Worm (Caenorhabditis elegans) whole organism, early embryonic: ENCODE measurements around the gene F58F12.1.

Source experiments
- B0310.2 ChIP-seq: sonication (generic microtip); optimal IDR thresholded peaks from 2 replicates; lab custom pipeline; 2016; ENCODE audit warnings: mild to moderate bottlenecking, missing genetic modification characterization, missing compliant biosample characterization
- F13C5.2 ChIP-seq: sonication (generic microtip); optimal IDR thresholded peaks from 2 replicates; lab custom pipeline; 2017; ENCODE audit warnings: mild to moderate bottlenecking, missing genetic modification characterization, inconsistent platforms, missing compliant biosample characterization
- aly-1 ChIP-seq: sonication (generic microtip); optimal IDR thresholded peaks from 2 replicates; lab custom pipeline; 2016; ENCODE audit warnings: missing genetic modification characterization, missing compliant biosample characterization
- ama-1 ChIP-seq: fragments of 150-350 bp; optimal IDR thresholded peaks from 2 replicates; lab custom pipeline; 2014
- ceh-13 ChIP-seq: fragments of 200-800 bp; sonication (Bioruptor generic); optimal IDR thresholded peaks from 2 replicates; lab custom pipeline; 2018; ENCODE audit warnings: mild to moderate bottlenecking, missing genetic modification characterization, missing compliant biosample characterization
- ceh-36 ChIP-seq: sonication (generic microtip); optimal IDR thresholded peaks from 2 replicates; lab custom pipeline; 2016; ENCODE audit warnings: missing genetic modification characterization, inconsistent platforms, missing compliant biosample characterization
- ets-7 ChIP-seq: sonication (generic microtip); optimal IDR thresholded peaks from 2 replicates; lab custom pipeline; 2016; ENCODE audit warnings: missing genotype, missing genetic modification characterization, missing compliant biosample characterization
- flt-1 ChIP-seq: fragments of 200-800 bp; sonication (Bioruptor generic); IDR thresholded peaks from 2 replicates; pipeline ENCODE4 v1.3.6; 2022; ENCODE audit warnings: missing genetic modification characterization, missing compliant biosample characterization
- hmbx-1 ChIP-seq: sonication (generic microtip); optimal IDR thresholded peaks from 2 replicates; lab custom pipeline; 2016; ENCODE audit warnings: mild to moderate bottlenecking, missing genetic modification characterization, missing compliant biosample characterization
- hmg-4 ChIP-seq: fragments of 200-800 bp; sonication (Bioruptor generic); optimal IDR thresholded peaks from 2 replicates; lab custom pipeline; 2018; ENCODE audit warnings: mild to moderate bottlenecking, missing genetic modification characterization, missing compliant biosample characterization
- hnd-1 ChIP-seq: sonication (generic microtip); optimal IDR thresholded peaks from 2 replicates; lab custom pipeline; 2016; ENCODE audit warnings: missing genetic modification characterization, missing compliant biosample characterization
- pes-1 ChIP-seq: fragments of 200-800 bp; sonication (Bioruptor generic); IDR thresholded peaks from 2 replicates; pipeline ENCODE4 v1.3.6; 2022; ENCODE audit warnings: missing genetic modification reagents, missing genetic modification characterization, missing compliant biosample characterization
- scrt-1 ChIP-seq: fragments of 200-800 bp; sonication (Bioruptor generic); IDR thresholded peaks from 2 replicates; pipeline ENCODE4 v1.3.6; 2022; ENCODE audit warnings: missing genetic modification characterization, missing compliant biosample characterization
- sea-1 ChIP-seq: fragments of 200-800 bp; sonication (Bioruptor generic); conservative IDR thresholded peaks from 2 replicates; pipeline ENCODE4 v1.3.6; 2022; ENCODE audit warnings: missing genetic modification characterization, missing compliant biosample characterization
- tbx-11 ChIP-seq: fragments of 200-800 bp; sonication (Bioruptor generic); IDR thresholded peaks from 2 replicates; pipeline ENCODE4 v1.3.6; 2022; ENCODE audit warnings: missing genetic modification characterization, missing compliant biosample characterization
- tbx-37 ChIP-seq: fragments of 200-800 bp; sonication (Bioruptor generic); conservative IDR thresholded peaks from 2 replicates; pipeline ENCODE4 v1.3.6; 2022; ENCODE audit warnings: missing genetic modification reagents, missing genetic modification characterization, missing compliant biosample characterization
- tra-4 ChIP-seq: sonication (generic microtip); optimal IDR thresholded peaks from 2 replicates; lab custom pipeline; 2017; ENCODE audit warnings: missing genetic modification characterization, missing compliant biosample characterization

Gene F58F12.1

DNA sequence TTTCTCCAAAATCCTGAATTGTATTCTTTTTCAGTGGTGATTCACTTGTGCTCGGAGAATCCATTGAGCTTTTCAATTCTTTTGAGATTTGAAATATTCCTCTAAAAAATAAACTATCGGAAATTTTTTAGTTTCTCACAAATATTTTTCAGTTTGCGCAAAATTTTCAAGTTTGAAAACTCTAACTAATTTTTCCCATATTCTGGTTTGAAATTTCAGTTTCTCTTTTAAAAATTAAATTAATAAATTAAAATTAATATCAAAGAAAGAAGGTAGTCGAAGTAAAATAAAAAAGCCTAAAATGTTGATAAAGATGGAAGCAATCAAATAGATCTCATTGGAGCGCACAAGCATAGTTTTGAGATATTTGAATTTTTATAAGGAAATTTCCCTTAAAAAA is 31.6 kb upstream of the F58F12.1 start, which contains the start of gene C32D5.10:
Gene C32D5.10 (minus strand): TSS at position 101 of the 400 bp plus-strand sequence.
- no peak for TF ChIP-seq tbx-37 (GFP tag; lab: Robert Waterston, UW)
- no peak for TF ChIP-seq scrt-1 (GFP tag; lab: Robert Waterston, UW)
- TF ChIP-seq tbx-11 (GFP tag; lab: Robert Waterston, UW) = no peak
- TF ChIP-seq hmg-4 = no peak
- no peak for TF ChIP-seq sea-1 (GFP tag; lab: Robert Waterston, UW)
- no peak for TF ChIP-seq ceh-36 (tag; lab: Kevin White, UChicago)
- TF ChIP-seq flt-1 = no peak
- no peak for TF ChIP-seq aly-1 (tag; lab: Kevin White, UChicago)
- no peak for TF ChIP-seq ets-7 (tag; lab: Kevin White, UChicago)
- no peak for TF ChIP-seq pes-1 (GFP tag; lab: Robert Waterston, UW)
- TF ChIP-seq hmbx-1 (tag; lab: Kevin White, UChicago) = no peak
- TF ChIP-seq ama-1 = no peak
- no peak for TF ChIP-seq B0310.2 (tag; lab: Kevin White, UChicago)
- no peak for TF ChIP-seq F13C5.2 (tag; lab: Kevin White, UChicago)
- TF ChIP-seq hnd-1 = no peak

- TF ChIP-seq B0310.2 (tag; lab: Kevin White, UChicago) (no peak), scrt-1 (GFP tag; lab: Robert Waterston, UW) (0 out of 2 replicates have a peak, but pooled peaks have one; percentile 11), hmg-4 (peak; percentile 28)
Measured at ce11 chrII:6355396-6356346, 27.8 kb upstream of the F58F12.1 start, which contains the start of gene C32D5.11. Gene C32D5.11 (minus strand): TSS chrII:6355446.

ce11 chrII:6358232-6358631 is 25.2 kb upstream of the F58F12.1 start:
- TF ChIP-seq hmbx-1 (tag; lab: Kevin White, UChicago) (no peak), tbx-11 (GFP tag; lab: Robert Waterston, UW) (no peak), ama-1 (no peak), pes-1 (GFP tag; lab: Robert Waterston, UW) (no peak), aly-1 (tag; lab: Kevin White, UChicago) (no peak), tbx-37 (GFP tag; lab: Robert Waterston, UW) (no peak), flt-1 (no peak)

DNA sequence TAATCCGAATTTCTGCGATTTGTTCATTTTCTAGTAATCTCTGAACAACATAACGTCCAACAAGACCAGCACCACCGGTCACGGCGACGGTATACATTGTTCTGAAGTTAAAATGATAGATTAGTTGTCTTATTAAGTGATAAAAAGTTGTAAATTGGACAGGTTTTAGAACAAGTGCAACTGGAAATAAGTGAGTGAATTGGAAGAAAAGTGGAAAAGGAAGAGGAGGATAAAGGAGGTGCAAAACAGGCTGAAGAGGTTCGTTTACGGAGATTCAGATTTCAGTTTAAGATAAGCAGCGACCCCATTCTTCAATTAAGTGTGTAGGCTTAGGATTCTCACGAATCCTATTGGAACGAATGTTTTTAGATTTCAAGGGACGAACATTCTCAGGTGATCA is 24.5 kb upstream of the F58F12.1 start, which contains the start of gene C32D5.12:
Gene C32D5.12 (minus strand): TSS at position 101 of the 400 bp plus-strand sequence.
- TF ChIP-seq F13C5.2 (tag; lab: Kevin White, UChicago) (no peak), scrt-1 (GFP tag; lab: Robert Waterston, UW) (no peak), ceh-13 (GFP tag; lab: Kevin White, UChicago) (no peak), ets-7 (tag; lab: Kevin White, UChicago) (no peak), ceh-36 (tag; lab: Kevin White, UChicago) (no peak), flt-1 (no peak), B0310.2 (tag; lab: Kevin White, UChicago) (no peak), hmg-4 (no peak), tbx-11 (GFP tag; lab: Robert Waterston, UW) (no peak), tra-4 (no peak), pes-1 (GFP tag; lab: Robert Waterston, UW) (no peak), ama-1 (no peak), sea-1 (GFP tag; lab: Robert Waterston, UW) (no peak), hmbx-1 (tag; lab: Kevin White, UChicago) (no peak)

ce11 chrII:6360822-6361221 is 22.6 kb upstream of the F58F12.1 start, which contains the start of gene K10B2.4:
Gene K10B2.4 (minus strand): TSS chrII:6360959.
- no peak for TF ChIP-seq aly-1 (tag; lab: Kevin White, UChicago)
- TF ChIP-seq hmbx-1 (tag; lab: Kevin White, UChicago) = no peak
- TF ChIP-seq ceh-36 (tag; lab: Kevin White, UChicago) = no peak
- TF ChIP-seq F13C5.2 (tag; lab: Kevin White, UChicago) = peak; percentile 1
- TF ChIP-seq sea-1 (GFP tag; lab: Robert Waterston, UW) = no peak
- no peak for TF ChIP-seq tra-4
- TF ChIP-seq pes-1 (GFP tag; lab: Robert Waterston, UW) = no peak
- TF ChIP-seq hnd-1 = no peak

DNA sequence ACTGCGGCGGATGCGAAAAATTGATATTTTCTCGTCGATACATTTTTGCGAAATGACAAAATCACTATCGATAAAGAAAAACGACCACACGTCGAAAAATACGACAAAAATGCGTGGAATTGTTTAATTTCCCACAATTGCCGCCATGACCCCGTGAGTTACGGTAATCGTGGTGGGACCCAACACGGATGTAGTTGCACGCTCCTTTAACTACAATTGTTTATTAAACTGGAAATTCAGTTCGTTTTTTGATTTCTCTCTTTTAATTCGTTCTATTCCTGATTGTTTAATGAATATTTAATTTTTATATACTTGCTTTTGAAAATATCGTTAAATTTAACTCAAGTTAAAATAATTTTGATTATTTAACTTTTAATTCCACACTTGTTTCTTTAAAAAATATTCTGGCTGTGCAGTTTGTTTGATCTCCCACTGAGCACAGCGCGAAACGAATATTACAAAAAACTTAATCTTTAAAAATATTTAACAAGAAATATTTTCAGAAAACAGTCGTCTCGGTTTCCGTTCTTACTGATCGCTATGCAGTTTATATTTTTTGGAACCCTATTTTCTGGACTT is 18.1 kb upstream of the F58F12.1 start, which contains the start of the genes ani-2 and clec-88:
Gene ani-2 (minus strand): TSS at position 131 of the 579 bp plus-strand sequence.
Gene clec-88 (plus strand): TSS at position 486 of the 579 bp plus-strand sequence.
- TF ChIP-seq ets-7 (tag; lab: Kevin White, UChicago) = no peak
- TF ChIP-seq sea-1 (GFP tag; lab: Robert Waterston, UW) = no peak
- TF ChIP-seq hnd-1 = no peak
- no peak for TF ChIP-seq tbx-11 (GFP tag; lab: Robert Waterston, UW)
- no peak for TF ChIP-seq ama-1
- no peak for TF ChIP-seq F13C5.2 (tag; lab: Kevin White, UChicago)
- TF ChIP-seq ceh-36 (tag; lab: Kevin White, UChicago) = no peak

DNA sequence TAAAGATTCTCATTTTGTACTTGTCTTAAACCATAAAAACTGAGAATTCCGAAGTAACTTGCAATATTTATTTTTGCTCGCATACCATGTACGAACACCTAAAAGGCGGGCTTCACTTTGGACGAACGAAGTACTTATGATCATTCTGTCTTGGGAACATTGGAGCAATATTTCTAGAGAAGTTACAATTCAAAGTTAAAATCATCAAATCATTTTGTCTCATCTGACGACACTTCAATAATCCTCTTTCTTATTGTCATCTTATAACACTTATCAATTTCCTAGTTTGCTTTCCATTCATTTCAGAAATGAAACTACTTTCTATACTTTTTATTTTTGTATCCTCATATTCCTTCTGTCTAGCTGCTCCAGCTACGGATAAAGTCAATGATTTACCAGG is 16.7 kb upstream of the F58F12.1 start, which contains the start of gene ctsa-4.1:
Gene ctsa-4.1 (plus strand): TSS at position 301 of the 400 bp plus-strand sequence.
- TF ChIP-seq pes-1 (GFP tag; lab: Robert Waterston, UW) (no peak), tbx-11 (GFP tag; lab: Robert Waterston, UW) (no peak), scrt-1 (GFP tag; lab: Robert Waterston, UW) (no peak), ets-7 (tag; lab: Kevin White, UChicago) (no peak), F13C5.2 (tag; lab: Kevin White, UChicago) (no peak), hnd-1 (no peak), sea-1 (GFP tag; lab: Robert Waterston, UW) (no peak)
